Worm (Caenorhabditis elegans): ENCODE results near the gene str-187.

str-187 gene

DNA sequence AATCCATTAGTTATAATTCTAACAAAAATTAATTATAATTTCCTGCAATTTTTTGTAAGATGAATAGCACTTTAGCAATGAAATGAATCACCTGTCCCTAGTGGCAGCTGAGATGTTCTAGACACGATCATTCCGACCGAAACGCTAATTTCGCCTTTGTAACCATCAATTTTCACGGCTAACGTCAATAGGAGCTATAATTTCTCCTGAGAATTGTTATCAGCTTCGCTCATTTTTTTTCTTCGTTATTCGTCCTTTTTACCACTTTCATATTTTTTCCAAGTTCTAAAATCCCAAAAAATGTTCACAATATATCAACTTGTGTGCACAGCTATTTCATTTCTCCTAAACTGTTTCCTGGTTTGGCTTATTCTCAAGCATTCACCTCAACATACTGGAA, at the start of gene str-187:
str-187 (plus strand) TSS at position 301 of the 400 bp plus-strand sequence.
- TF ChIP-seq dao-5 (tag; optimal IDR thresholded peaks at IDR 0.05) (no peak), him-1 (tag; optimal IDR thresholded peaks at IDR 0.05) (no peak), W03F9.2 (tag; optimal IDR thresholded peaks at IDR 0.05) (no peak)

DNA sequence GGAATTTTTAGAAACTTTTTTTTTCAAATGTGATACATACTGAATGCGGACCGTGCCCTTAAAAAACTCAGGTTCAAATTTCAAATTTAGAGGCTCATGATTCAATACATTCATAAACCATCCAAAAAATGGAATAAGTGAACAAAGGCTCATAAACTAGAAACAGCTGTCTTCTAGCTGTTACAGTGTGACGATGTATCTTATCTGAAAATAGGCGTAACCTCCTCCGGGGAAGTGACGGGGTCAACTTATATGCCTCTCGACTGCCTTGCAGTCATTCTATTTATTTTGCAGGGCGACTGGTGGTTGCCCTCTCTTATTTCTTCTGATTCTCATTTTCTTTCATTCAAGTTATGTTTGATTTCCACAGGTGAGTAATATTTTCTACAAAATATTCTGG, 49.3 kb upstream of the str-187 start, which contains the start of gene Y116A8B.1:
Y116A8B.1 (plus strand) TSS at position 301 of the 400 bp plus-strand sequence.
- TF ChIP-seq him-1 (tag; optimal IDR thresholded peaks at IDR 0.05) (no peak), dao-5 (tag; optimal IDR thresholded peaks at IDR 0.05) (no peak), W03F9.2 (tag; optimal IDR thresholded peaks at IDR 0.05) (no peak)

DNA sequence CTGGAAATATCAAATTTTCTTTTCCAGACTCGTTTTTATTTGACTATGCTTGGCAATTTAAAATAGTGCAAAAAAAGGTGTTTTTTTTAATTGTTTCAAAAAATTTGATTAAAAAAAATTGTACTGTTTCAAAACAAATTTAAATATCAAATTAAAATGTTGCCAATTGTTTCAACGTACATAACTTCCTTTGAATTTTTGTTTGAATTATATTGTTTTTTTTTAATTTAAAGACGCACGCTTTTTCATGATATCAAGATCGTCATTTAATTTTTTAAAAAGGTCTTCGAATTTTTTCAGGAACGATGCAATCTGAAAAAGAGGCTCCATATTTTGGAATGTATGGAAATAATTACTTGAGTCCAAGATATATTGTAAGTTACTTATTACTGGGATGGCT, 41.9 kb upstream of the str-187 start, which contains the start of gene Y116A8B.4:
Y116A8B.4 (plus strand) TSS at position 301 of the 400 bp plus-strand sequence.
- TF ChIP-seq dao-5 (tag; optimal IDR thresholded peaks at IDR 0.05) (no peak), him-1 (tag; optimal IDR thresholded peaks at IDR 0.05) (no peak), W03F9.2 (tag; optimal IDR thresholded peaks at IDR 0.05) (no peak)

DNA sequence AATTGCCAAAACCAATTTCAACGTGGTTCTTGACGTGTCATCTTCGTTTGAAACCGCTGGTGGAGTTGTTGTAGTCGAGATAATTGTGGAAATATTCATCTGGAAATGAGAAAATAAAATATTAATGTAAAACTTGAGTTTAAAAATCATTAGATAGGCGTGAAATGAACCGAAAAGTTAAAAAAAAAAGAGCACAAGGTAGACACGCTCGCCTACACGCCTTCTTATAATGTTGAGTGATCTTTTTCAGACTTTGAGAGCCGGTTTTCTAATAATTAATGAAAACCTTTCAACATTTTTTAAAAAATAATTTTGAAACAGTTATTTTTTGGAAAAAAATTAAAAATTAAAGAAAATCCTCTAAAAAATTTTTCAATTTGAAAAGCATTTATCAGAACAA, 34.4 kb upstream of the str-187 start, which contains the start of gene npr-32:
npr-32 (minus strand) TSS at position 101 of the 400 bp plus-strand sequence.
- TF ChIP-seq W03F9.2 (tag; optimal IDR thresholded peaks at IDR 0.05), result no peak
- TF ChIP-seq dao-5 (tag; optimal IDR thresholded peaks at IDR 0.05), result no peak
- no peak for TF ChIP-seq him-1 (tag; optimal IDR thresholded peaks at IDR 0.05)

- TF ChIP-seq W03F9.2 (tag; optimal IDR thresholded peaks at IDR 0.05) (no peak), dao-5 (tag; optimal IDR thresholded peaks at IDR 0.05) (no peak), him-1 (tag; optimal IDR thresholded peaks at IDR 0.05) (no peak)
Measured at ce11 chrIV:17232899-17233298, 32.5 kb upstream of the str-187 start.

DNA sequence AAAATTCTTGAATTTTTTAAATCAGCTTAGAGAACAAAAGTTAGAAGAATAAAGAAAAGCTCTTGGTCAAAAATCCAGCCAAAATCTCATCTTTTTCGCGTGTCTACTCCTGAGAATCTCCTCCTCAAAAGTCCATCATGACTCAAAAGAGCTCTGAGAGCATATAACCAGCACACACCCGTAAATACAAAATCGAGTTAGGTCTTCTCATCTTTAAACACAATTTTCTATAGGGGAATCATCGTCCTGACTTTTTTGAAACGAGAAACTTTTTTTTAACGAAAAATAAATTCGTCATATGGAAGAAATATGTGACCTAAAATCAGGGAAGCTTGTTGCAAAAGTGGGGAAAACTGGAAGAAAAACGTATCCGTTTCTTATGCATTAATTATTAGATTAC, 31.9 kb upstream of the str-187 start:
- TF ChIP-seq dao-5 (tag; optimal IDR thresholded peaks at IDR 0.05), result no peak
- no peak for TF ChIP-seq him-1 (tag; optimal IDR thresholded peaks at IDR 0.05)
- TF ChIP-seq W03F9.2 (tag; optimal IDR thresholded peaks at IDR 0.05), result no peak

- TF ChIP-seq W03F9.2 (tag; optimal IDR thresholded peaks at IDR 0.05), result no peak
- no peak for TF ChIP-seq him-1 (tag; optimal IDR thresholded peaks at IDR 0.05)
- no peak for TF ChIP-seq dao-5 (tag; optimal IDR thresholded peaks at IDR 0.05)
Measured at ce11 chrIV:17237029-17237428, 28.4 kb upstream of the str-187 start.

DNA sequence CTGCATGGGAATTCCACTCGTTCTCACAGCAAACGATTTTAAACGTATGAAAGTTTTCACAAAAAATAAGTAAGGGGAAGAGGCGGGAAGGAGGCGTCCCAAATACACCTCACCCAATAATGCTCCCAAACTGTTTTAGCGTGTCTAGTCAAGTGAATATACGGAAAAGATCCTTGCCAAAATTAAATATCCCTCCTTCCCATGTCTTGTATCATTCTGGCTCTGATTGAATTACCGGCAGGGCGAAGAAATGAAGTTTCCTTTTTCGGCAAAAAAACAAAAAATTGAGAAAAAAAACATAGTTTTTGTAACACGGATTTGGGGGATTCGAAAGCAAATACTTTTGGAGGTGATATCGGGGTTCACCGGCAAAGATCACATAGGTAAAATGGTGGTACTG, 26.4 kb upstream of the str-187 start:
- TF ChIP-seq him-1 (tag; optimal IDR thresholded peaks at IDR 0.05) (no peak), W03F9.2 (tag; optimal IDR thresholded peaks at IDR 0.05) (no peak), dao-5 (tag; optimal IDR thresholded peaks at IDR 0.05) (no peak)

- TF ChIP-seq W03F9.2 (tag; optimal IDR thresholded peaks at IDR 0.05) (peak; percentile 38), dao-5 (tag; optimal IDR thresholded peaks at IDR 0.05) (no peak)
Measured at ce11 chrIV:17245200-17245599, 20.2 kb upstream of the str-187 start, which contains the start of gene ZK550.2. Gene ZK550.2 (plus strand): TSS chrIV:17245584.

DNA sequence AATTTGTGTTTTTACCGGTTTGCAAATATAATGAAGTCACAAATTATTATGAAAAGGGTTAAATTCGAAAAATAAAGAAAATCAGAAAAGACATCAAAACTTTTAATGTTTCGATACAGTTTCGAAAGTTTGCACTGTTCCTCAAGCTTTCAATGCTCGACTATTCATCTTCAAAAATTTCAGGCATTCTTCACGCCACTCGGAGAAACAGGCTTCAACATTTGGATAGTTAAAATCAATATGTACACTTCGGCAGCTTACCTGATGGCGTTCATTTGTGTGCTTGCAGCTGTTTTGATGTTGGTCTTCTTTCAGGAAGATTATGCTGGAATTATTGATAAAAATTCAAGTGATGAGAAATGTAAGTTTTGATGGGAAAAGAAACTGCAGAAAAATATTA, 18.2 kb upstream of the str-187 start:
- no peak for TF ChIP-seq dao-5 (tag; optimal IDR thresholded peaks at IDR 0.05)

DNA sequence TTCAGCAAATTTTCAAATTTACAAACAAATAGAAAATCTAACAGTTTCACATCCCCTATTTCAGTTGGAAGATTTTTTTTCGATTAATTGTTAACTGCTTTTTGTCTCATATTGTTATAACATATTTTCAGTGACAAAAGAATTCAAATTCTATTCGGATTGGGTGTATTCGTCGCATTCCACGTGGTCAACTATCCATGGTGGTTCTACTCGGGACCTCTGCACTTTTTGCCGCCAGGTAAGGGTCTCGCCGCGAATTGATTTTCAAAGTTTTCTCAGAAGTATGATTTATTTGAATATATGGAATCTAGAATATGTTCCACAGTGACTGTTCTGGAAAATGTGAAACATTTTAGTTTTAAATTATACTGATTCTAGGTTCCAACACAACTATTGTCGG, 16.8 kb upstream of the str-187 start:
- TF ChIP-seq him-1 (tag; optimal IDR thresholded peaks at IDR 0.05) (no peak), dao-5 (tag; optimal IDR thresholded peaks at IDR 0.05) (no peak), W03F9.2 (tag; optimal IDR thresholded peaks at IDR 0.05) (no peak)

DNA sequence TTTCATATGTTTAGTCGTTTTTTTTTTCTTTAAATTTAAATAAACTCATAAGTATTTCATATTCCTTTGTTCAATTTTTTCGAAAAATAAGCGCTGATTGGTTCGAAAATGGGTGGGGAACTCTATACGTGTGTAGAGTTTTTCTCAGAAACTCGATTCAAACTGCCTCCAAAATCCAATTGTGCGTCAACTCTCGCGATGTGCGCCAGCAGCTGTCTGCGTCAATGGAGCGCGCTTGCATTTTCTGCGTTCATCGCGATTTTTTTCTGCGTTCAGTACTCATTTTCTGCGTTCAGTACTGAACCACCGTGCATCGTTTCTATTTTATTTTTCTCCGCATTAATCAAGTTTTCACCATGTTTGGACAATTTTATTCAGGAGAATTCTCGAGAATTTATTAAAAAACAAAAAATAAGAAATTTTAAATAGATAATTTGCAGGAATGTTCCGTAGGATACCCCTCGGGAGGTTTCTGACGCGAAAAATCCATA, 15.6 kb upstream of the str-187 start, which contains the start of gene eelo-2:
eelo-2 (plus strand) TSS at position 441 of the 491 bp plus-strand sequence.
- TF ChIP-seq W03F9.2 (tag; optimal IDR thresholded peaks at IDR 0.05) (peak; percentile 98), him-1 (tag; optimal IDR thresholded peaks at IDR 0.05) (peak; percentile 82), dao-5 (tag; optimal IDR thresholded peaks at IDR 0.05) (no peak)

- no peak for TF ChIP-seq W03F9.2 (tag; optimal IDR thresholded peaks at IDR 0.05)
- TF ChIP-seq dao-5 (tag; optimal IDR thresholded peaks at IDR 0.05), result no peak
- TF ChIP-seq him-1 (tag; optimal IDR thresholded peaks at IDR 0.05), result no peak
Measured at ce11 chrIV:17253435-17253834, 11.9 kb upstream of the str-187 start.

- TF ChIP-seq W03F9.2 (tag; optimal IDR thresholded peaks at IDR 0.05) (no peak), dao-5 (tag; optimal IDR thresholded peaks at IDR 0.05) (no peak), him-1 (tag; optimal IDR thresholded peaks at IDR 0.05) (no peak)
Measured at ce11 chrIV:17255001-17255400, 10.4 kb upstream of the str-187 start, which contains the start of gene gtf-2E1. Gene gtf-2E1 (plus strand): TSS chrIV:17255301.

ce11 chrIV:17258824-17259223, 6.6 kb upstream of the str-187 start:
- TF ChIP-seq dao-5 (tag; optimal IDR thresholded peaks at IDR 0.05) (no peak), him-1 (tag; optimal IDR thresholded peaks at IDR 0.05) (no peak), W03F9.2 (tag; optimal IDR thresholded peaks at IDR 0.05) (no peak)
